Worm (Caenorhabditis elegans): ENCODE data around the gene srg-8.

Gene srg-8

DNA sequence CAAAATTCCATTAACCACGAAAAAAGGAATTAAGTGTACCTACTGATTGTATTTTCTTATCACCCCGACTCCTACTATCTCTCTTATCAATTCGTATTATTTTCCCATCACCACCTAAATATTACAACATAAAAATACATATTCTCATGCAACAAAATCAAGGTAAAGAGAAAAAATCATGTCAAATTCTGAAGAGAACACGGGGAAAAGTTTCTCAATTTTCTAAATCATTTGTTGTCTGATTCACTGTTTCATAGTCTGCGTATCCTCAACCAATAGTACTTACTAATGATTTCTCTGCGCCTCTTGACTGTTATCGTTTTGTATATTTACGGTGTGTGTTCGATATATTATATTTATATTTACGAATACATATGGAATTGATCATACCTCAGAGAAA is 22.8 kb downstream of the srg-8 start (continued):
- peak; percentile 51 for TF ChIP-seq mxl-3 (GFP tag; optimal IDR thresholded peaks at IDR 0.05)
- no peak for TF ChIP-seq madf-5 (GFP tag; IDR thresholded peaks at IDR 0.05)
- TF ChIP-seq mdt-29 (GFP tag; IDR thresholded peaks at IDR 0.05), result no peak
- TF ChIP-seq R02D3.7 (tag; optimal IDR thresholded peaks at IDR 0.05), result no peak
- TF ChIP-seq nhr-28 (tag; optimal IDR thresholded peaks at IDR 0.05), result peak; percentile 88
- no peak for TF ChIP-seq sdz-12 (GFP tag; optimal IDR thresholded peaks at IDR 0.05)
- no peak for TF ChIP-seq hlh-11 (tag; optimal IDR thresholded peaks at IDR 0.05)
- no peak for TF ChIP-seq ceh-62 (tag; optimal IDR thresholded peaks at IDR 0.05)
- no peak for TF ChIP-seq nhr-102 (tag; optimal IDR thresholded peaks at IDR 0.05)
- TF ChIP-seq dmd-9 (GFP tag; IDR thresholded peaks at IDR 0.05), result no peak
- no peak for TF ChIP-seq daf-12 (tag; optimal IDR thresholded peaks at IDR 0.05)
- TF ChIP-seq nhr-6 (tag; optimal IDR thresholded peaks at IDR 0.05), result no peak
- no peak for TF ChIP-seq F49E8.2 (tag; optimal IDR thresholded peaks at IDR 0.05; ENCODE audit: borderline replicate concordance)
- no peak for TF ChIP-seq aly-2 (tag; optimal IDR thresholded peaks at IDR 0.05)
- TF ChIP-seq lsy-2 (tag; optimal IDR thresholded peaks at IDR 0.05), result no peak
- no peak for TF ChIP-seq daf-8 (GFP tag; IDR thresholded peaks at IDR 0.05)
- no peak for TF ChIP-seq set-16 (GFP tag; IDR thresholded peaks at IDR 0.05)
- no peak for TF ChIP-seq zag-1 (tag; optimal IDR thresholded peaks at IDR 0.05)
- no peak for TF ChIP-seq mdl-1 (tag; optimal IDR thresholded peaks at IDR 0.05)
- no peak for TF ChIP-seq unc-62 (GFP tag; optimal IDR thresholded peaks at IDR 0.05 in 1 of 2)
- TF ChIP-seq unc-62 (tag; optimal IDR thresholded peaks at IDR 0.05), result no peak
- no peak for TF ChIP-seq ceh-20 (GFP tag; IDR thresholded peaks at IDR 0.05)
- no peak for TF ChIP-seq attf-4 (tag; optimal IDR thresholded peaks at IDR 0.05)
- no peak for TF ChIP-seq daf-16 (GFP tag; optimal IDR thresholded peaks at IDR 0.05)
- TF ChIP-seq daf-16 (tag; optimal IDR thresholded peaks at IDR 0.05), result peak; percentile 80
- TF ChIP-seq fos-1 (tag; optimal IDR thresholded peaks at IDR 0.05), result no peak
- TF ChIP-seq aha-1 (tag), result no peak
- TF ChIP-seq hlh-30 (tag; optimal IDR thresholded peaks at IDR 0.05; ENCODE audit: insufficient read depth), result no peak
- no peak for TF ChIP-seq egl-43 (GFP tag; IDR thresholded peaks at IDR 0.05)
- TF ChIP-seq dve-1 (tag; optimal IDR thresholded peaks at IDR 0.05; ENCODE audit: insufficient read depth), result peak; percentile 77
- TF ChIP-seq lim-7 (GFP tag; IDR thresholded peaks at IDR 0.05), result no peak
- TF ChIP-seq nhr-25 (tag; optimal IDR thresholded peaks at IDR 0.05; ENCODE audit: borderline replicate concordance, insufficient read depth), result no peak
- TF ChIP-seq mxl-2 (GFP tag; conservative IDR thresholded peaks at IDR 0.05), result no peak
- no peak for TF ChIP-seq jun-1 (tag; optimal IDR thresholded peaks at IDR 0.05)
- no peak for TF ChIP-seq lin-38 (GFP tag; IDR thresholded peaks at IDR 0.05)
- TF ChIP-seq snpc-4 (tag; optimal IDR thresholded peaks at IDR 0.05), result no peak
- no peak for TF ChIP-seq tra-1 (GFP tag; IDR thresholded peaks at IDR 0.05)
- TF ChIP-seq nhr-10 (tag; optimal IDR thresholded peaks at IDR 0.05), result no peak

DNA sequence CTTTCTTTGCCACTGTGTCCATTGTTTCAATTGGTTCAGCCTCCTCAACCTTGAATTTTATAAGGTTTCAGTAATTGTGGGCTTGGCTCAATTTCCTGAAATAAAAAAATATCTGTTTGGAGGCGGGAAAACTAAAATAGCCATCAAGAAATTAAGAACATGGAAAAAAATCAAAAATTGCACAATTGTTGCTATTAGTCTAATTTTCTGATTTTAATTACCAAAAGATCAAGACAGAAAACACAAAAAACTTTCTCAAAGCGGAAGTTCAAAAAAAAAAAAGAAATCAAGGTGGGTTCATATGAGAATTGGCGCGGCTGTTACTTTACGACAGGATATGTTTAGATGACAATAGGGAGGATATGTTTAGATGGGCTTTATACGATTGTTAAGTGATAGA is 23.8 kb downstream of the srg-8 start, which contains the start of gene esyt-2:
Gene esyt-2, minus strand, starts transcription at position 101 of the 400 bp plus-strand sequence.
- no peak for TF ChIP-seq zfp-3 (GFP tag; conservative IDR thresholded peaks at IDR 0.05)
- TF ChIP-seq unc-62 (GFP tag; optimal IDR thresholded peaks at IDR 0.05 in 1 of 2), result peak in 1 of 2 experiments; percentile 47
- TF ChIP-seq unc-62 (tag; optimal IDR thresholded peaks at IDR 0.05), result no peak

DNA sequence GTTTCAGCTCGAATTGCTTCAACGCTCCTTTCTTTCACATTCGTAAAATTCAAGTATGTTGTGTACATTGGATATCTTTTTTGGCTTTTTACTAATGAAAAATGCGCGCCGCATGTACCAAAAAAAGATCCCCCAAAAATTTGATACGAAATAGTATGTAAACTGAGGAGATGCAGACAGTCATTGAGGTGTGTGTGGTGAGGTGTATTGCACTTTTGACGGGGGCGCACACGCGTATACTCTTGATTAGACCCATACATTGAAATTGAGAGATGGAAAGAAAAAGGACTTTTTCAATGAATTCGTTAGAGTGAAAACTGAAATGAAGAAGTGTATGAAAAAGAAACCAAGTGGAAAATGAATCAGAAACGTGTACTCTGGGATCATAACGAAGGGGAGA is 33.2 kb downstream of the srg-8 start:
- TF ChIP-seq daf-16 (GFP tag; optimal IDR thresholded peaks at IDR 0.05) (no peak), daf-16 (tag; optimal IDR thresholded peaks at IDR 0.05) (no peak), aha-1 (tag) (peak; percentile 56), lin-38 (GFP tag; IDR thresholded peaks at IDR 0.05) (no peak), saeg-2 (GFP tag; IDR thresholded peaks at IDR 0.05) (no peak)

Measured in whole organism, L4 larva.